Worm (Caenorhabditis elegans) whole organism, mixed stage, embryonic: ENCODE data around the gene cbp-2.

Experiments
- M03D4.4 ChIP-seq: sonication (generic microtip); optimal IDR thresholded peaks from 2 replicates; lab custom pipeline; 2017; ENCODE audit warnings: mild to moderate bottlenecking, missing genetic modification characterization, missing compliant biosample characterization
- bed-3 ChIP-seq: fragments of 200-800 bp; sonication (Bioruptor generic); optimal IDR thresholded peaks from 3 replicates; lab custom pipeline; 2018; ENCODE audit warnings: mild to moderate bottlenecking, missing genetic modification characterization, moderate library complexity, missing compliant biosample characterization
- blmp-1 ChIP-seq: fragments of 150-350 bp; optimal IDR thresholded peaks from 2 replicates; lab custom pipeline; 2014; ENCODE audit warnings: missing biosample characterization, missing genetic modification characterization
- ceh-39 ChIP-seq: fragments of 150-350 bp; optimal IDR thresholded peaks from 2 replicates; lab custom pipeline; 2014; ENCODE audit warnings: missing biosample characterization, missing genetic modification characterization
- ceh-43 ChIP-seq: fragments of 200-800 bp; sonication (Bioruptor generic); optimal IDR thresholded peaks from 2 replicates; lab custom pipeline; 2018; ENCODE audit warnings: mild to moderate bottlenecking, missing genetic modification characterization, moderate library complexity, missing compliant biosample characterization
- ces-1 ChIP-seq: fragments of 150-350 bp; optimal IDR thresholded peaks from 2 replicates; lab custom pipeline; 2014; ENCODE audit warnings: missing biosample characterization, missing genetic modification reagents, missing genetic modification characterization
- cnd-1 ChIP-seq: fragments of 200-800 bp; sonication (Bioruptor generic); optimal IDR thresholded peaks from 2 replicates; lab custom pipeline; 2018; ENCODE audit warnings: mild to moderate bottlenecking, missing genetic modification characterization, missing compliant biosample characterization
- drap-1 ChIP-seq: fragments of 200-800 bp; sonication (Bioruptor generic); optimal IDR thresholded peaks from 3 replicates; lab custom pipeline; 2018; ENCODE audit warnings: mild to moderate bottlenecking, missing genetic modification characterization, missing compliant biosample characterization
- elt-1 ChIP-seq: sonication (generic microtip); optimal IDR thresholded peaks from 2 replicates; lab custom pipeline; 2017; ENCODE audit warnings: missing genetic modification characterization, mild to moderate bottlenecking, missing compliant biosample characterization, antibody characterized with exemption, moderate library complexity, borderline replicate concordance; ENCODE audit not compliant: insufficient read depth
- elt-3 ChIP-seq: fragments of 150-350 bp; optimal IDR thresholded peaks from 2 replicates; lab custom pipeline; 2014; ENCODE audit warnings: missing biosample characterization, missing genetic modification characterization
- flh-1 ChIP-seq: fragments of 200-800 bp; sonication (Bioruptor generic); optimal IDR thresholded peaks from 2 replicates; lab custom pipeline; 2018; ENCODE audit warnings: mild to moderate bottlenecking, missing genetic modification characterization, moderate library complexity, missing compliant biosample characterization
- ham-2 ChIP-seq: fragments of 200-800 bp; sonication (Bioruptor generic); optimal IDR thresholded peaks from 2 replicates; lab custom pipeline; 2018; ENCODE audit warnings: mild to moderate bottlenecking, missing genetic modification characterization, missing compliant biosample characterization
- hlh-1 ChIP-seq: fragments of 150-350 bp; optimal IDR thresholded peaks from 2 replicates; lab custom pipeline; 2014; ENCODE audit warnings: missing biosample characterization, missing genetic modification reagents, missing genetic modification characterization
- lin-13 ChIP-seq: fragments of 150-350 bp; optimal IDR thresholded peaks from 2 replicates; lab custom pipeline; 2014; ENCODE audit warnings: missing biosample characterization, missing genetic modification characterization
- lsy-2 ChIP-seq: fragments of 150-350 bp; optimal IDR thresholded peaks from 2 replicates; lab custom pipeline; 2014; ENCODE audit warnings: missing biosample characterization, missing genetic modification characterization
- mab-5 ChIP-seq: fragments of 150-350 bp; optimal IDR thresholded peaks from 2 replicates; lab custom pipeline; 2014; ENCODE audit warnings: missing biosample characterization, missing genetic modification characterization
- mep-1 ChIP-seq: fragments of 150-350 bp; optimal IDR thresholded peaks from 2 replicates; lab custom pipeline; 2017; ENCODE audit warnings: missing biosample characterization, missing genetic modification reagents, missing genetic modification characterization, inconsistent platforms
- mls-2 ChIP-seq: sonication (generic microtip); optimal IDR thresholded peaks from 2 replicates; lab custom pipeline; 2016; ENCODE audit warnings: mild to moderate bottlenecking, missing genetic modification characterization, moderate library complexity, missing compliant biosample characterization
- nhr-12 ChIP-seq: fragments of 150-350 bp; optimal IDR thresholded peaks from 2 replicates; lab custom pipeline; 2014; ENCODE audit warnings: missing biosample characterization, missing genetic modification characterization
- nhr-2 ChIP-seq: fragments of 150-350 bp; optimal IDR thresholded peaks from 2 replicates; lab custom pipeline; 2014; ENCODE audit warnings: missing biosample characterization, missing genetic modification characterization
- nhr-237 ChIP-seq: fragments of 150-350 bp; optimal IDR thresholded peaks from 2 replicates; lab custom pipeline; 2014; ENCODE audit warnings: missing biosample characterization, missing genetic modification characterization
- nhr-28 ChIP-seq: fragments of 150-350 bp; optimal IDR thresholded peaks from 2 replicates; lab custom pipeline; 2014; ENCODE audit warnings: missing biosample characterization, missing genetic modification characterization
- nhr-76 ChIP-seq: sonication (generic microtip); optimal IDR thresholded peaks from 2 replicates; lab custom pipeline; 2017; ENCODE audit warnings: missing biosample characterization, missing genetic modification characterization
- pha-4 ChIP-seq: fragments of 150-350 bp; optimal IDR thresholded peaks from 2 replicates; lab custom pipeline; 2018; ENCODE audit warnings: missing biosample characterization, missing genetic modification reagents, missing genetic modification characterization
- sem-2 ChIP-seq: fragments of 200-800 bp; sonication (Bioruptor generic); optimal IDR thresholded peaks from 2 replicates; lab custom pipeline; 2018; ENCODE audit warnings: mild to moderate bottlenecking, missing genetic modification characterization, missing compliant biosample characterization
- snpc-4 ChIP-seq: fragments of 150-350 bp; optimal IDR thresholded peaks from 2 replicates; lab custom pipeline; 2014; ENCODE audit warnings: missing biosample characterization, missing genetic modification characterization
- sptf-1 ChIP-seq: sonication (generic microtip); optimal IDR thresholded peaks from 2 replicates; lab custom pipeline; 2017; ENCODE audit warnings: mild to moderate bottlenecking, missing genetic modification characterization, moderate library complexity, missing compliant biosample characterization
- tbx-8 ChIP-seq: fragments of 200-800 bp; sonication (Bioruptor generic); optimal IDR thresholded peaks from 2 replicates; lab custom pipeline; 2018; ENCODE audit warnings: mild to moderate bottlenecking, missing genetic modification characterization, moderate library complexity, missing compliant biosample characterization
- unc-120 ChIP-seq: sonication (generic microtip); optimal IDR thresholded peaks from 2 replicates; lab custom pipeline; 2017; ENCODE audit warnings: missing genetic modification characterization, missing compliant biosample characterization; ENCODE audit not compliant: poor library complexity, severe bottlenecking
- unc-62 ChIP-seq: fragments of 150-350 bp; optimal IDR thresholded peaks from 2 replicates; lab custom pipeline; 2014; ENCODE audit warnings: missing biosample characterization, missing genetic modification reagents, missing genetic modification characterization
- zip-8 ChIP-seq: fragments of 150-350 bp; optimal IDR thresholded peaks from 2 replicates; lab custom pipeline; 2014; ENCODE audit warnings: missing biosample characterization, missing genetic modification characterization
- ztf-11 ChIP-seq: fragments of 150-350 bp; optimal IDR thresholded peaks from 2 replicates; lab custom pipeline; 2014; ENCODE audit warnings: missing biosample characterization, missing genetic modification characterization

Gene cbp-2

DNA sequence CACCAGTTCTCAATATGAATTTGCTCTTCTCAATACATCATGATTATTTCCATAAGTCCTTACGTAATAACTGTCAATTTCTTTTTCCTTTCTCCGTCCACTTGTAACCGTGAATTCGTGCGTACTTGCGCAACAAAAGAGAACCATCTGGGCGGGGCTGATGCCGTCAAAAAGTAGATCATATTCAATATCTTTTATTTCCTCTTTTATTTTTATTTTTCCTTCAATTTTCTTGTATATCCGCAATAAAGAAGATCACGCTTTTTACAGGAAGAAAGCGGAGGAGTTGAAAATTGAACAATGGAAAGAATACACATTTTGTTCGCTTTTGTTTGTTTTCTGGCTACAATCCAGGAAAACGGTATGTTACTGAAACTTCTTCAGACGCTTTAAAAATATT lies 30.1 kb upstream of the cbp-2 start, which contains the start of gene mam-7:
mam-7 (plus strand) TSS at position 301 of the 400 bp plus-strand sequence.
- TF ChIP-seq drap-1 (GFP tag; lab: Kevin White, UChicago) (no peak), zip-8 (peak; percentile 66)

DNA sequence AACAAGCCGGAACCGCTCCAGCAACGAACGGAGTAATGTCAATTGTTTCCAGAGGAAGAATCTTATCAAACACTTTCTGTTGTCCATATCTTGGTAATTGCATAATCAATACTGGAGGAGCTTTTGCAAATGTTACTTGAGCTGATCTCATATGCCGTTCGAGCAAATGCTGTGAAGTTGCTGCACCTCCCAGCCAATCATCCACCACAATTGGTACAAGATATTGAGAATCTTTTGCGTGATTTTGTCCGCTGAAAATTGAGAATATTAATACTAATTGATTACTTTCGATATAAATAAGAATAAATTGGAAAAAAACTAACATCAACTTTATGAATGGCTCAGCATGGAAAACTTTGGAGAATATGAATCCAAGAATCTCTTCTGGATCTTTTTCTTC lies 23.3 kb upstream of the cbp-2 start:
- TF ChIP-seq mls-2 (tag; lab: Kevin White, UChicago) = no peak
- TF ChIP-seq nhr-2 = no peak
- no peak for TF ChIP-seq tbx-8 (GFP tag; lab: Kevin White, UChicago)
- no peak for TF ChIP-seq nhr-12 (tag; lab: Kevin White, UChicago)
- TF ChIP-seq mep-1 (tag; lab: Kevin White, UChicago) = no peak
- TF ChIP-seq sem-2 (GFP tag; lab: Kevin White, UChicago) = no peak
- no peak for TF ChIP-seq elt-3 (tag; lab: Kevin White, UChicago)
- no peak for TF ChIP-seq nhr-237 (tag; lab: Kevin White, UChicago)
- no peak for TF ChIP-seq nhr-28 (tag; lab: Kevin White, UChicago)
- no peak for TF ChIP-seq ceh-43 (GFP tag; lab: Kevin White, UChicago)
- TF ChIP-seq sptf-1 = no peak
- no peak for TF ChIP-seq lin-13 (tag; lab: Kevin White, UChicago)
- TF ChIP-seq ztf-11 (tag; lab: Kevin White, UChicago) = no peak
- no peak for TF ChIP-seq ceh-39 (tag; lab: Kevin White, UChicago)
- no peak for TF ChIP-seq drap-1 (GFP tag; lab: Kevin White, UChicago)

DNA sequence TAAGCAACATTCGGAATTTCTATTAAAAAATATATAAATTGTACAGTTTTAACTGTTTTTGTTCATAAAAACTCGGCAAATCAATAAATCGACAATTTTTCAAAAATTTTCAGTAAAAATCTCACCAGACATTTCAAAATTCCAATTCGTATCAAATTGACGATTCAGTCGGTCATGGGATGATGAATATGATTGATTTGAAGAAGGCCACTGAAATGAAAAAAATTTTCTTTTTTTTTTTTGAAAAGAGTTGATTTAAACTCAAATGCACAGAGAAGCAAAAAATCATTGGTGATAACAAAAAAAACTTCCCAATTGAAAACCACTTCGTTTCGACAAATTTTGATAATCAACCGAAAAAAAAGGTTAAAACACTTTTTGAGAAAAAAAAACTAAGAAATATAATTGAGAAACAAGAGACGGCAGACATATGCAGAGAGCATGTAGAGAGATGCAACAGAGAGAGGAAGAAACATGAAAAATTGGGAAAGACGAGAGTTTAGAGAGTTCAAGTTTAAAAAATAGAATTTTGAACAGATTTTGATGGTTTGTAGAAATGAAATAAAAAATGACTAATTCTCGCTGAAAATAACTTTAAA lies 19.2 kb upstream of the cbp-2 start:
- TF ChIP-seq ztf-11 (tag; lab: Kevin White, UChicago) (no peak), elt-1 (no peak), cnd-1 (no peak), nhr-12 (tag; lab: Kevin White, UChicago) (no peak), unc-120 (tag; lab: Kevin White, UChicago) (no peak), sptf-1 (no peak), sem-2 (GFP tag; lab: Kevin White, UChicago) (no peak)

DNA sequence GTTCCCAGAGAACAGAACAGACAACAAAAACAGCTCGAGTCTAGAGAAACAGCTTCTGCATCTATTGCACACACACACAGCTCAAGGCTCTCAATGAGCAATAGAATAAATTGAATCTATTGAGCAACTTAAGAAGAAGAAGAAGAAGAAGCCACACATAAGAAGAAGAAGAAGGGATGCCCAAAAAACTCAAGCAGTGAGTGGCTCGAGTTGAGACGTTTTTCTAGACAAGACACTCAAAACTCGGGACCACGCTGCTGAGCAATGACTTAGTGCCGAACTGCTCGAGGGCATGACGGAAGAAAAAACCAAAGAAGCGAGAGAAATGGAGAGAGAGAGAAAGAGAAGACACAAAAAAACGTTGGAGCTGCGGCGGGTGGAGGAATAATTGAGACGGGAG lies 17.7 kb upstream of the cbp-2 start:
- peak; percentile 81 for TF ChIP-seq ces-1
- no peak for TF ChIP-seq nhr-237 (tag; lab: Kevin White, UChicago)

DNA sequence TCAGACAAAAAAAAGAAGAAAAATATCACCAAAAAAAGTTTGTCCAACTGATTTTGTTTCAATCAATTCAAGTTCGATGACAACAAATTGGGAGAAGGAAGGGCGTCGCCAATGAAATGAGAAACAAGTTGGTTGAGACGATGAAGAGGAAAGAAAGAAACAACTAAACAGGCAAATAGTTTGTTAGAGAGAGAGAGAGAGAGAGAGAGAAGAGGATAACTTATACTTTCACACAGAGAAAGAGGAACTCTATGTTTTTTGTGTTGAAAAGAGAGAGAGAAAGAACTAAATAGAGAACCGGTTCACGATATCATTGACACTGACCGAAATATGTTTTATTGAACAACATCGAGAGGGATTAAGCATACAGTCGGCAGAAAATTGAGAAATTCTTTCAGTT lies 15.4 kb upstream of the cbp-2 start:
- TF ChIP-seq snpc-4 (no peak), nhr-2 (no peak), tbx-8 (GFP tag; lab: Kevin White, UChicago) (no peak), hlh-1 (tag; lab: Kevin White, UChicago) (no peak), blmp-1 (tag; lab: Kevin White, UChicago) (no peak), lsy-2 (tag; lab: Kevin White, UChicago) (no peak), nhr-76 (tag; lab: Kevin White, UChicago) (no peak), elt-3 (tag; lab: Kevin White, UChicago) (no peak), elt-1 (no peak), flh-1 (GFP tag; lab: Kevin White, UChicago) (no peak), M03D4.4 (no peak), ham-2 (no peak), mep-1 (tag; lab: Kevin White, UChicago) (no peak)

DNA sequence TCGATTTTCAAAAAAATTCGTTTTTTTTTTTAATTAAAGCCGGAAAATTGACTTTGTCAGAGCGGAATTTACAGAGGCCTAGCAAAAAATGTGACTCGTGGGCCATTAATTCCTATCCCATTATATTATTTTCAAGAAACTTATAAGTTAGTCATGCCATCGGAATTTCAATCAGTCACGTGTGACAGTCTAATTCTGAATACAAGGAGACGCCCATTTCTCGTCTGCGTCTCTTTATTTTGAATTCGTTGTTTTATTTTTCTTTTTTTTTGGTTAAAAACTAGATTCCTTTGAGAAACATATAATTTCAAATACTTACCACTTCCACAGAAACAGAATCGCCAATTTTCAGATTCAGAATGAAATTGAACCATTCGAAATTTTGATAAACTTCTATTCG lies 14.2 kb upstream of the cbp-2 start:
- TF ChIP-seq snpc-4 (no peak), cnd-1 (no peak), bed-3 (GFP tag; lab: Kevin White, UChicago) (no peak), mep-1 (tag; lab: Kevin White, UChicago) (no peak), ham-2 (no peak), nhr-12 (tag; lab: Kevin White, UChicago) (no peak), ces-1 (no peak), ceh-43 (GFP tag; lab: Kevin White, UChicago) (no peak), ceh-39 (tag; lab: Kevin White, UChicago) (no peak), mab-5 (tag; lab: Kevin White, UChicago) (no peak), lin-13 (tag; lab: Kevin White, UChicago) (no peak), nhr-2 (no peak), unc-62 (GFP tag; lab: Kevin White, UChicago) (no peak), sem-2 (GFP tag; lab: Kevin White, UChicago) (no peak), unc-120 (tag; lab: Kevin White, UChicago) (no peak), drap-1 (GFP tag; lab: Kevin White, UChicago) (no peak), lsy-2 (tag; lab: Kevin White, UChicago) (no peak), pha-4 (no peak)
